Fruit fly (Drosophila melanogaster) whole organism, embryonic: ENCODE measurements around the gene ND-B17.2.

Source experiments
- Asciz ChIP-seq: fragments of 200-800 bp; sonication (Bioruptor generic); optimal IDR thresholded peaks from 2 replicates; lab custom pipeline; 2017; ENCODE audit warnings: missing biosample characterization, mild to moderate bottlenecking, missing genetic modification characterization, missing genetic modification reagents
- B-H2 ChIP-seq: fragments of 200-800 bp; sonication (Bioruptor generic); optimal IDR thresholded peaks from 2 replicates; lab custom pipeline; 2018; ENCODE audit warnings: missing biosample characterization, mild to moderate bottlenecking, missing genetic modification characterization
- BEAF-32 ChIP-seq: fragments of 200-800 bp; sonication (Bioruptor generic); optimal IDR thresholded peaks from 3 replicates; lab custom pipeline; 2017; ENCODE audit warnings: missing biosample characterization, missing genetic modification characterization, mild to moderate bottlenecking, moderate library complexity, missing genetic modification reagents
- Bdp1 ChIP-seq: fragments of 200-800 bp; sonication (Bioruptor generic); optimal IDR thresholded peaks from 3 replicates; lab custom pipeline; 2016; ENCODE audit warnings: missing biosample characterization, missing genetic modification characterization
- CG10147 ChIP-seq: fragments of 200-800 bp; sonication (Bioruptor generic); optimal IDR thresholded peaks from 2 replicates; lab custom pipeline; 2019; ENCODE audit warnings: missing biosample characterization, mild to moderate bottlenecking, missing genetic modification characterization, moderate library complexity
- CG10274 ChIP-seq: fragments of 200-800 bp; sonication (Bioruptor generic); optimal IDR thresholded peaks from 3 replicates; lab custom pipeline; 2017; ENCODE audit warnings: missing biosample characterization, mild to moderate bottlenecking, missing genetic modification characterization
- CG10654 ChIP-seq: fragments of 200-800 bp; sonication (Bioruptor generic); optimal IDR thresholded peaks from 2 replicates; lab custom pipeline; 2016; ENCODE audit warnings: missing biosample characterization, missing genetic modification characterization
- CG11093 ChIP-seq: fragments of 200-800 bp; sonication (Bioruptor generic); IDR thresholded peaks from 3 replicates; pipeline ENCODE4 v1.3.6; 2022; ENCODE audit warnings: missing biosample characterization, missing genetic modification characterization
- CG12155 ChIP-seq: fragments of 200-800 bp; sonication (Bioruptor generic); optimal IDR thresholded peaks from 3 replicates; lab custom pipeline; 2016; ENCODE audit warnings: missing biosample characterization, missing genetic modification characterization
- CG12299 ChIP-seq: fragments of 200-800 bp; sonication (Bioruptor generic); optimal IDR thresholded peaks from 2 replicates; lab custom pipeline; 2018; ENCODE audit warnings: missing biosample characterization, mild to moderate bottlenecking, missing genetic modification characterization
- CG14860 ChIP-seq: fragments of 200-800 bp; sonication (Bioruptor generic); IDR thresholded peaks from 3 replicates; pipeline ENCODE4 v1.3.6; 2022; ENCODE audit warnings: missing biosample characterization, missing genetic modification characterization; ENCODE audit not compliant: partially characterized antibody
- CG17186 ChIP-seq: fragments of 200-800 bp; sonication (Bioruptor generic); optimal IDR thresholded peaks from 3 replicates; lab custom pipeline; 2017; ENCODE audit warnings: missing biosample characterization, missing genetic modification reagents, missing genetic modification characterization
- CG17359 ChIP-seq: fragments of 200-800 bp; sonication (Bioruptor generic); optimal IDR thresholded peaks from 3 replicates; lab custom pipeline; 2018; ENCODE audit warnings: missing biosample characterization, mild to moderate bottlenecking, missing genetic modification characterization, moderate library complexity
- CG18011 ChIP-seq: fragments of 200-800 bp; sonication (Bioruptor generic); optimal IDR thresholded peaks from 2 replicates; lab custom pipeline; 2017; ENCODE audit warnings: missing biosample characterization, missing genetic modification characterization, mild to moderate bottlenecking, moderate library complexity, missing genotype
- CG2129 ChIP-seq: fragments of 200-800 bp; sonication (Bioruptor generic); IDR thresholded peaks from 2 replicates; pipeline ENCODE4 v1.3.6; 2022; ENCODE audit warnings: missing biosample characterization, missing genetic modification characterization; ENCODE audit not compliant: partially characterized antibody
- CG30020 ChIP-seq: fragments of 200-800 bp; optimal IDR thresholded peaks from 2 replicates; lab custom pipeline; 2019; ENCODE audit warnings: missing biosample characterization, mild to moderate bottlenecking, missing genetic modification characterization, moderate library complexity
- CG30403 ChIP-seq: fragments of 200-800 bp; sonication (Bioruptor generic); optimal IDR thresholded peaks from 3 replicates; lab custom pipeline; 2016; ENCODE audit warnings: missing biosample characterization, missing genetic modification characterization
- CG3065 ChIP-seq: fragments of 200-800 bp; sonication (Bioruptor generic); optimal IDR thresholded peaks from 2 replicates; lab custom pipeline; 2016; ENCODE audit warnings: missing biosample characterization, missing genetic modification characterization
- CG6654 ChIP-seq: fragments of 200-800 bp; sonication (Bioruptor generic); optimal IDR thresholded peaks from 2 replicates; lab custom pipeline; 2017; ENCODE audit warnings: missing biosample characterization, mild to moderate bottlenecking, missing genetic modification characterization
- CG7271 ChIP-seq: fragments of 200-800 bp; sonication (Bioruptor generic); optimal IDR thresholded peaks from 2 replicates; lab custom pipeline; 2018; ENCODE audit warnings: missing biosample characterization, mild to moderate bottlenecking, missing genetic modification characterization, moderate library complexity
- CG9609 ChIP-seq: fragments of 200-800 bp; sonication (Bioruptor generic); optimal IDR thresholded peaks from 3 replicates; lab custom pipeline; 2016; ENCODE audit warnings: missing biosample characterization, missing genetic modification characterization
- CG9932 ChIP-seq: fragments of 200-800 bp; sonication (Bioruptor generic); IDR thresholded peaks from 2 replicates; pipeline ENCODE4 v1.3.6; 2022; ENCODE audit warnings: missing biosample characterization, missing genetic modification characterization
- Chrac-16 ChIP-seq: fragments of 200-800 bp; sonication (Bioruptor generic); optimal IDR thresholded peaks from 3 replicates; lab custom pipeline; 2016; ENCODE audit warnings: missing biosample characterization, missing genetic modification characterization
- Dref ChIP-seq: fragments of 200-800 bp; sonication (Bioruptor generic); IDR thresholded peaks from 2 replicates; pipeline ENCODE4 v1.3.6; 2022; ENCODE audit warnings: missing biosample characterization, missing genetic modification characterization
- Gsc ChIP-seq: fragments of 200-800 bp; sonication (Bioruptor generic); IDR thresholded peaks from 2 replicates; pipeline ENCODE4 v1.3.6; 2022; ENCODE audit warnings: missing biosample characterization, missing genetic modification characterization
- Hr3 ChIP-seq: fragments of 200-800 bp; sonication (Bioruptor generic); optimal IDR thresholded peaks from 3 replicates; lab custom pipeline; 2016; ENCODE audit warnings: missing biosample characterization, missing genetic modification characterization
- MBD-R2 ChIP-seq: fragments of 200-800 bp; sonication (Bioruptor generic); IDR thresholded peaks from 2 replicates; pipeline ENCODE4 v1.3.6; 2022; ENCODE audit warnings: missing biosample characterization, missing genetic modification characterization
- Rx ChIP-seq: fragments of 200-800 bp; sonication (Bioruptor generic); IDR thresholded peaks from 2 replicates; pipeline ENCODE4 v1.3.6; 2022; ENCODE audit warnings: missing biosample characterization, missing genetic modification characterization
- Sox100B ChIP-seq: fragments of 200-800 bp; sonication (Bioruptor generic); optimal IDR thresholded peaks from 3 replicates; lab custom pipeline; 2018; ENCODE audit warnings: missing biosample characterization, mild to moderate bottlenecking, missing genetic modification characterization
- Vsx1 ChIP-seq: fragments of 200-800 bp; sonication (Bioruptor generic); optimal IDR thresholded peaks from 2 replicates; lab custom pipeline; 2017; ENCODE audit warnings: missing biosample characterization, mild to moderate bottlenecking, missing genetic modification characterization, missing genetic modification reagents
- Xrp1 ChIP-seq: fragments of 200-800 bp; sonication (Bioruptor generic); IDR thresholded peaks from 2 replicates; pipeline ENCODE4 v1.3.6; 2022; ENCODE audit warnings: missing biosample characterization, missing genetic modification characterization
- amos ChIP-seq: fragments of 200-800 bp; sonication (Bioruptor generic); IDR thresholded peaks from 2 replicates; pipeline ENCODE4 v1.3.6; 2022; ENCODE audit warnings: missing biosample characterization, missing genetic modification characterization; ENCODE audit not compliant: partially characterized antibody
- bcd ChIP-seq: fragments of 200-800 bp; sonication (Bioruptor generic); optimal IDR thresholded peaks from 2 replicates; lab custom pipeline; 2017; ENCODE audit warnings: missing biosample characterization, mild to moderate bottlenecking, missing genetic modification characterization
- chif ChIP-seq, 2 experiments: fragments of 200-800 bp; sonication (Bioruptor generic); optimal IDR thresholded peaks; 3 replicates each; lab custom pipeline; 2016; ENCODE audit warnings: missing biosample characterization in 2 of 2, missing genetic modification characterization in 2 of 2
- dimm ChIP-seq: fragments of 200-800 bp; sonication (Bioruptor generic); IDR thresholded peaks from 2 replicates; pipeline ENCODE4 v1.3.6; 2022; ENCODE audit warnings: missing biosample characterization, missing genetic modification characterization
- dmrt99B ChIP-seq: fragments of 200-800 bp; sonication (Bioruptor generic); optimal IDR thresholded peaks from 2 replicates; lab custom pipeline; 2018; ENCODE audit warnings: missing biosample characterization, mild to moderate bottlenecking, missing genetic modification characterization, moderate library complexity
- dpn ChIP-seq, 2 experiments: fragments of 200-800 bp; sonication (Bioruptor generic); optimal IDR thresholded peaks; 3 replicates each; lab custom pipeline; 2016; ENCODE audit warnings: missing biosample characterization in 2 of 2, missing genetic modification characterization in 2 of 2
- ems ChIP-seq: fragments of 200-800 bp; sonication (Bioruptor generic); optimal IDR thresholded peaks from 3 replicates; lab custom pipeline; 2016; ENCODE audit warnings: missing biosample characterization, missing genetic modification characterization
- esg ChIP-seq: fragments of 200-800 bp; sonication (Bioruptor generic); conservative IDR thresholded peaks from 2 replicates; pipeline ENCODE4 v1.3.6; 2022; ENCODE audit warnings: missing biosample characterization, missing genetic modification characterization
- ftz-f1 ChIP-seq: fragments of 200-800 bp; sonication (Bioruptor generic); optimal IDR thresholded peaks from 2 replicates; lab custom pipeline; 2016; ENCODE audit warnings: missing biosample characterization, missing genetic modification characterization
- fu2 ChIP-seq: fragments of 200-800 bp; sonication (Bioruptor generic); optimal IDR thresholded peaks from 2 replicates; lab custom pipeline; 2016; ENCODE audit warnings: missing biosample characterization, missing genetic modification characterization
- grn ChIP-seq: fragments of 200-800 bp; sonication (Bioruptor generic); optimal IDR thresholded peaks from 3 replicates; lab custom pipeline; 2017; ENCODE audit warnings: missing biosample characterization, missing genetic modification characterization
- lilli ChIP-seq: fragments of 200-800 bp; sonication (Bioruptor generic); optimal IDR thresholded peaks from 3 replicates; lab custom pipeline; 2016; ENCODE audit warnings: missing biosample characterization, missing genetic modification characterization
- ranshi ChIP-seq: fragments of 200-800 bp; sonication (Bioruptor generic); IDR thresholded peaks from 2 replicates; pipeline ENCODE4 v1.3.6; 2022; ENCODE audit warnings: missing biosample characterization, missing genetic modification characterization
- shn ChIP-seq: fragments of 200-800 bp; sonication (Bioruptor generic); optimal IDR thresholded peaks from 3 replicates; lab custom pipeline; 2016; ENCODE audit warnings: missing biosample characterization, missing genetic modification characterization
- sima ChIP-seq: fragments of 200-800 bp; sonication (Bioruptor generic); optimal IDR thresholded peaks from 2 replicates; lab custom pipeline; 2016; ENCODE audit warnings: missing biosample characterization, missing genetic modification characterization
- tll ChIP-seq, 2 experiments: fragments of 200-800 bp in 1 of 2; fragments of >200 bp in 1 of 2; sonication (Bioruptor generic) in 1 of 2; optimal IDR thresholded peaks; 2 replicates each; lab custom pipeline; 2017 to 2019; ENCODE audit warnings: missing biosample characterization in 2 of 2, missing genetic modification characterization in 2 of 2, mild to moderate bottlenecking in 1 of 2, moderate library complexity in 1 of 2
- tna ChIP-seq: fragments of 200-800 bp; sonication (Bioruptor generic); IDR thresholded peaks from 2 replicates; pipeline ENCODE4 v1.3.6; 2022; ENCODE audit warnings: missing biosample characterization, missing genetic modification characterization; ENCODE audit not compliant: partially characterized antibody
- tx ChIP-seq: fragments of 200-800 bp; sonication (Bioruptor generic); optimal IDR thresholded peaks from 2 replicates; lab custom pipeline; 2016; ENCODE audit warnings: missing biosample characterization, missing genetic modification characterization
- vvl ChIP-seq: fragments of 200-800 bp; sonication (Bioruptor generic); IDR thresholded peaks from 2 replicates; pipeline ENCODE4 v1.3.6; 2022; ENCODE audit warnings: missing biosample characterization, missing genetic modification characterization
- zfh2 ChIP-seq: fragments of 200-800 bp; sonication (Bioruptor generic); optimal IDR thresholded peaks from 2 replicates; lab custom pipeline; 2016; ENCODE audit warnings: missing biosample characterization, missing genetic modification characterization

Gene ND-B17.2

DNA sequence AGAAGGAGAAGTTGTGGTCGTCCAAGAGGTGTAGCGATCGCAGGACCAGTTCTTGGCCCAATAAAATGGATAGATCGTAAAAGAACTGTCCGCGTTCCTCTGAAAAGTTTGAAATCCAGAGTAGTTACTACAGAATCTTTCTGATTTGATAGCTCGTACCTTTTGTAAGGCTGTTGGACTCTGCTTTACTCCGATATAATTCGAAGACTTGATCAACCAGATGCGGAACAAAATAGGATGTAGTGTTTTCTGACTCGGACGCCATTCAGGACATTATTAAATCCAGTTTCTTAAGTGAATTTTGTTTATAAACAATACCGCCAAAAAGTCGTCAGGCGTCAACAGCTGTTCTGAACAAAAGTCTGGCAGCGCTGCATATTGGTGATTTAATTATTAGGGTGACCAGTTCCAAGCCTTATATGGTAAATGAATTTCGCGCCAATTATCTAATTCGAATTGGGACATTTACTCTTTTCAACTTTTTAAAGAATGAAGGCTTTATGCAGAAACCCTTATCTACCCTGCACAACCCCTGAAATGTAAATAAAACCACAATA is 5.2 kb downstream of the ND-B17.2 start, which contains the start of the genes Rad1 and Sws1 (continued):
- no peak for TF ChIP-seq ems (GFP tag; lab: Kevin White, UChicago)
- peak; percentile 43; the same call in 1 of the 2 replicates for TF ChIP-seq Dref (GFP tag; lab: Robert Waterston, UW)
- no peak for TF ChIP-seq CG9609 (GFP tag; lab: Kevin White, UChicago)
- no peak for TF ChIP-seq CG12299 (tag; lab: Kevin White, UChicago)
- no peak for TF ChIP-seq CG17359
- TF ChIP-seq dmrt99B (tag; lab: Kevin White, UChicago) = no peak
- TF ChIP-seq CG6654 (GFP tag; lab: Kevin White, UChicago) = no peak
- TF ChIP-seq chif (GFP tag; optimal IDR thresholded peaks at IDR 0.05; lab: Kevin White, UChicago) = no peak
- no peak for TF ChIP-seq tna
- TF ChIP-seq CG30403 (GFP tag; lab: Kevin White, UChicago) = no peak
- peak; percentile 33 for TF ChIP-seq BEAF-32 (GFP tag; lab: Kevin White, UChicago)
- TF ChIP-seq fu2 (GFP tag; lab: Kevin White, UChicago) = no peak
- TF ChIP-seq CG18011 (GFP tag; lab: Kevin White, UChicago) = peak; percentile 91
- no peak for TF ChIP-seq CG17186
- TF ChIP-seq Asciz (GFP tag; lab: Kevin White, UChicago) = no peak
- no peak for TF ChIP-seq zfh2 (GFP tag; lab: Kevin White, UChicago)
- no peak for TF ChIP-seq CG11093 (GFP tag; lab: Robert Waterston, UW)
- no peak for TF ChIP-seq dpn (GFP tag; optimal IDR thresholded peaks at IDR 0.05; lab: Kevin White, UChicago)
- TF ChIP-seq ftz-f1 (GFP tag; lab: Kevin White, UChicago) = no peak
- no peak for TF ChIP-seq CG9932 (GFP tag; lab: Robert Waterston, UW)
- TF ChIP-seq CG12155 (GFP tag; lab: Kevin White, UChicago) = no peak
- no peak for TF ChIP-seq tx
- TF ChIP-seq lilli (GFP tag; lab: Kevin White, UChicago) = no peak
- TF ChIP-seq Rx (GFP tag; lab: Robert Waterston, UW) = no peak
- TF ChIP-seq Vsx1 (GFP tag; lab: Kevin White, UChicago) = no peak
- no peak for TF ChIP-seq Sox100B (GFP tag; lab: Kevin White, UChicago)
- TF ChIP-seq B-H2 = no peak
- no peak for TF ChIP-seq CG30020 (tag; lab: Kevin White, UChicago)
- TF ChIP-seq amos (GFP tag; lab: Robert Waterston, UW) = 0 out of 2 replicates have a peak, but pooled peaks have one; percentile 12
- peak; percentile 84 for TF ChIP-seq MBD-R2 (GFP tag; lab: Robert Waterston, UW)
- TF ChIP-seq CG2129 = no peak
- no peak for TF ChIP-seq Chrac-16 (GFP tag; lab: Kevin White, UChicago)
- TF ChIP-seq CG3065 (GFP tag; lab: Kevin White, UChicago) = no peak
- no peak for TF ChIP-seq Bdp1
- TF ChIP-seq grn (GFP tag; lab: Kevin White, UChicago) = no peak
- no peak for TF ChIP-seq sima (GFP tag; lab: Kevin White, UChicago)
- TF ChIP-seq shn (GFP tag; lab: Kevin White, UChicago) = no peak
- TF ChIP-seq Hr3 (GFP tag; lab: Kevin White, UChicago) = no peak
- TF ChIP-seq Xrp1 = no peak
- TF ChIP-seq dimm = no peak
- TF ChIP-seq bcd = no peak
- TF ChIP-seq CG10654 (GFP tag; lab: Kevin White, UChicago) = no peak
- no peak for TF ChIP-seq esg (GFP tag; lab: Robert Waterston, UW)
- no peak for TF ChIP-seq Gsc
- TF ChIP-seq ranshi (GFP tag; lab: Robert Waterston, UW) = peak; percentile 95
- no peak for TF ChIP-seq CG14860
- TF ChIP-seq vvl (GFP tag; lab: Robert Waterston, UW) = peak; percentile 78
- TF ChIP-seq CG7271 (tag; lab: Kevin White, UChicago) = no peak
- TF ChIP-seq CG10147 = no peak
- no peak for TF ChIP-seq CG10274 (GFP tag; lab: Kevin White, UChicago)
- TF ChIP-seq tll (GFP tag; optimal IDR thresholded peaks at IDR 0.05; lab: Kevin White, UChicago) = peak in 1 of 2 experiments; percentile 66
